Worm (Caenorhabditis elegans): Measurements from ENCODE around the gene Y53F4B.18.

The Y53F4B.18 gene

DNA sequence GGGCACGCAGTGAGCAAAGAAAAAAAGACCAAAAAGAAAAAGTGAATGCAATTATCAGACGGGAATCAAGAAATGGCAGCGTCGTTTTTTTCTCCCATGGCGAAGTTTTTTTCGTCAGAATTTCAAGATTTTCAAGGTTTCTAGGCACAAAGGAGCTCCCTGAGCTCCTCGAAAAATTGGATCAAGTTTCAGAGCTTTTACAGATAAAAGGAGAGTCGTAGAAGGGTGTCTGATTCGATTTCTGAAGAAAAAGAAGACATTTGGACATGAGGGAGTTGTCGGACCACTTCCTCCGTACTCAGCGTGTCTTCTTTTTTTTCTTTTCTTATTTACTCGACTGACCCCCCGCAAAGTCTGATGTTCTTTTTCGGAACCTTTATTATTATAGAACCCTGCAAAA is 55.8 kb downstream of the Y53F4B.18 start:
- no peak for TF ChIP-seq pqm-1 (tag; optimal IDR thresholded peaks at IDR 0.05)
- TF ChIP-seq mxl-3 (GFP tag; optimal IDR thresholded peaks at IDR 0.05): no peak
- TF ChIP-seq arid-1 (GFP tag; conservative IDR thresholded peaks at IDR 0.05): no peak

DNA sequence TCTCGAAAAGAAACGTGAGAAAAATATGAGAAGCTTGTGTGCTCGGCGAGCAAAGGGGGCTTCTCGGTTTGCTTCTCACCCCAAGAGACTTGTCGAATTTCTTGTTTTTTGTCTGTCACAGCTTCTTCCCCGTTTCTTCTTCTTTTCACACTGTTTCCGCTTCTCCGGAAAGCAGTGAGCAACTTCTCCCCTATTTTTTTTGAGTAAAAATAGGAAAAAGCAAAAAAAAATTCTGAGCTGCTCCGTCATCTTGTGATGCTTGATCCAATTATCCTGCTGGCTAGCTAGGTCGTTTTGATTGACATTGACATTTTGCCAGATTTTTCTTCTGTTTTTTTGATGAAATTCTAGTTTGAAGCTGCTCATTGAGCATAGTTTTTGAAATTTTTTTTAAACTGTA is 57.1 kb downstream of the Y53F4B.18 start, which contains the start of gene Y53F4B.51:
Gene Y53F4B.51 (minus strand): TSS at position 63 of the 400 bp plus-strand sequence.
- TF ChIP-seq fkh-10 (GFP tag; optimal IDR thresholded peaks at IDR 0.05) (peak; percentile 79), unc-62 (GFP tag; optimal IDR thresholded peaks at IDR 0.05 in 1 of 2) (peak in 1 of 2 experiments; percentile 60), unc-62 (tag; optimal IDR thresholded peaks at IDR 0.05) (no peak), daf-8 (GFP tag; IDR thresholded peaks at IDR 0.05) (no peak)
